Worm (Caenorhabditis elegans) whole organism, young adult: ENCODE data around the gene pho-12.

Experiments
- F33H1.4 ChIP-seq: fragments of 200-800 bp; sonication (Bioruptor generic); IDR thresholded peaks from 2 replicates; pipeline ENCODE4 v1.3.6; 2022; ENCODE audit warnings: missing genetic modification reagents, missing genetic modification characterization, missing compliant biosample characterization
- F37B4.10 ChIP-seq: fragments of 200-800 bp; sonication (Bioruptor generic); IDR thresholded peaks from 2 replicates; pipeline ENCODE4 v1.3.6; 2022; ENCODE audit warnings: missing genetic modification characterization, missing compliant biosample characterization
- F57C9.4 ChIP-seq: sonication (generic microtip); optimal IDR thresholded peaks from 2 replicates; lab custom pipeline; 2017; ENCODE audit warnings: mild to moderate bottlenecking, missing genetic modification characterization, missing compliant biosample characterization
- K11D2.4 ChIP-seq: fragments of 200-800 bp; sonication (Bioruptor generic); IDR thresholded peaks from 2 replicates; pipeline ENCODE4 v1.3.6; 2022; ENCODE audit warnings: missing genetic modification reagents, missing genetic modification characterization, missing compliant biosample characterization
- T26A5.8 ChIP-seq: sonication (generic microtip); optimal IDR thresholded peaks from 2 replicates; lab custom pipeline; 2016; ENCODE audit warnings: missing genetic modification characterization, missing compliant biosample characterization
- Y53G8AR.9 ChIP-seq: fragments of 200-800 bp; sonication (Bioruptor generic); conservative IDR thresholded peaks from 2 replicates; pipeline ENCODE4 v1.3.6; 2022; ENCODE audit warnings: missing genetic modification reagents, missing genetic modification characterization, missing compliant biosample characterization
- Y67H2A.10 ChIP-seq: fragments of 200-800 bp; sonication (Bioruptor generic); conservative IDR thresholded peaks from 2 replicates; pipeline ENCODE4 v1.3.6; 2022; ENCODE audit warnings: missing genetic modification reagents, missing genetic modification characterization, missing compliant biosample characterization
- Y95B8A.8 ChIP-seq: fragments of 200-800 bp; sonication (Bioruptor generic); IDR thresholded peaks from 2 replicates; pipeline ENCODE4 v1.3.6; 2022; ENCODE audit warnings: missing genetic modification reagents, missing genetic modification characterization, missing compliant biosample characterization
- ZK185.1 ChIP-seq: sonication (generic microtip); optimal IDR thresholded peaks from 2 replicates; lab custom pipeline; 2016; ENCODE audit warnings: mild to moderate bottlenecking, missing genetic modification characterization, missing compliant biosample characterization; ENCODE audit not compliant: poor library complexity, severe bottlenecking
- aptf-3 ChIP-seq: fragments of 200-800 bp; sonication (Bioruptor generic); IDR thresholded peaks from 2 replicates; pipeline ENCODE4 v1.3.6; 2022; ENCODE audit warnings: missing genetic modification characterization, missing compliant biosample characterization
- athp-1 ChIP-seq: sonication (generic microtip); optimal IDR thresholded peaks from 2 replicates; lab custom pipeline; 2017; ENCODE audit warnings: mild to moderate bottlenecking, missing genetic modification characterization, missing compliant biosample characterization
- attf-5 ChIP-seq: fragments of 200-800 bp; sonication (Bioruptor generic); optimal IDR thresholded peaks from 2 replicates; lab custom pipeline; 2018; ENCODE audit warnings: mild to moderate bottlenecking, missing genetic modification characterization, missing compliant biosample characterization
- bed-1 ChIP-seq: fragments of 200-800 bp; sonication (Bioruptor generic); IDR thresholded peaks from 2 replicates; pipeline ENCODE4 v1.3.6; 2022; ENCODE audit warnings: missing genetic modification reagents, missing genetic modification characterization, missing compliant biosample characterization
- bed-2 ChIP-seq: fragments of 200-800 bp; sonication (Bioruptor generic); IDR thresholded peaks from 2 replicates; pipeline ENCODE4 v1.3.6; 2022; ENCODE audit warnings: missing genetic modification reagents, missing genetic modification characterization, missing compliant biosample characterization
- ceh-27 ChIP-seq: fragments of 200-800 bp; sonication (Bioruptor generic); optimal IDR thresholded peaks from 2 replicates; lab custom pipeline; 2018; ENCODE audit warnings: mild to moderate bottlenecking, missing genetic modification characterization, moderate library complexity, missing compliant biosample characterization
- ceh-91 ChIP-seq: fragments of 200-800 bp; sonication (Bioruptor generic); IDR thresholded peaks from 2 replicates; pipeline ENCODE4 v1.3.6; 2022; ENCODE audit warnings: missing genetic modification reagents, missing genetic modification characterization, missing compliant biosample characterization
- dpff-1 ChIP-seq: sonication (generic microtip); optimal IDR thresholded peaks from 2 replicates; lab custom pipeline; 2017; ENCODE audit warnings: mild to moderate bottlenecking, missing genetic modification characterization, missing compliant biosample characterization
- egl-44 ChIP-seq: fragments of 200-800 bp; sonication (Bioruptor generic); IDR thresholded peaks from 2 replicates; pipeline ENCODE4 v1.3.6; 2022; ENCODE audit warnings: missing genetic modification reagents, missing genetic modification characterization, missing compliant biosample characterization
- gei-17 ChIP-seq: fragments of 200-800 bp; sonication (Bioruptor generic); optimal IDR thresholded peaks from 2 replicates; lab custom pipeline; 2018; ENCODE audit warnings: mild to moderate bottlenecking, missing genetic modification characterization, missing compliant biosample characterization
- hsf-1 ChIP-seq: fragments of 200-800 bp; sonication (Bioruptor generic); IDR thresholded peaks from 2 replicates; pipeline ENCODE4 v1.3.6; 2022; ENCODE audit warnings: missing genetic modification reagents, missing genetic modification characterization, missing compliant biosample characterization
- lag-1 ChIP-seq: fragments of 200-800 bp; sonication (Bioruptor generic); IDR thresholded peaks from 2 replicates; pipeline ENCODE4 v1.3.6; 2022; ENCODE audit warnings: missing genetic modification reagents, missing genetic modification characterization, missing compliant biosample characterization
- lin-40 ChIP-seq: sonication (generic microtip); optimal IDR thresholded peaks from 2 replicates; lab custom pipeline; 2016; ENCODE audit warnings: missing genetic modification characterization, mild to moderate bottlenecking, missing compliant biosample characterization, missing genotype, missing genetic modification reagents
- lin-54 ChIP-seq: fragments of 200-800 bp; sonication (Bioruptor generic); optimal IDR thresholded peaks from 2 replicates; lab custom pipeline; 2018; ENCODE audit warnings: mild to moderate bottlenecking, missing genetic modification characterization, missing compliant biosample characterization
- nfya-2 ChIP-seq: fragments of 200-800 bp; sonication (Bioruptor generic); IDR thresholded peaks from 2 replicates; pipeline ENCODE4 v1.3.6; 2022; ENCODE audit warnings: missing genetic modification reagents, missing genetic modification characterization, missing compliant biosample characterization
- nhr-179 ChIP-seq: sonication (generic microtip); optimal IDR thresholded peaks from 2 replicates; lab custom pipeline; 2016; ENCODE audit warnings: mild to moderate bottlenecking, missing genetic modification characterization, missing compliant biosample characterization
- nhr-90 ChIP-seq: sonication (generic microtip); optimal IDR thresholded peaks from 2 replicates; lab custom pipeline; 2016; ENCODE audit warnings: missing genotype, mild to moderate bottlenecking, missing genetic modification characterization, missing compliant biosample characterization
- rcor-1 ChIP-seq: fragments of 200-800 bp; sonication (Bioruptor generic); IDR thresholded peaks from 2 replicates; pipeline ENCODE4 v1.3.6; 2022; ENCODE audit warnings: missing genetic modification reagents, missing genetic modification characterization, missing compliant biosample characterization
- rec-8 ChIP-seq, 2 experiments: sonication (generic microtip); optimal IDR thresholded peaks; 2 replicates each; lab custom pipeline; 2016; ENCODE audit warnings: mild to moderate bottlenecking in 2 of 2, missing genetic modification characterization in 2 of 2, missing genetic modification reagents in 2 of 2, missing genotype in 2 of 2, missing biosample characterization in 1 of 2, missing compliant biosample characterization in 1 of 2, moderate library complexity in 1 of 2
- repo-1 ChIP-seq: sonication (generic microtip); optimal IDR thresholded peaks from 2 replicates; lab custom pipeline; 2017; ENCODE audit warnings: mild to moderate bottlenecking, missing genetic modification characterization, missing compliant biosample characterization
- rpc-1 ChIP-seq, 2 experiments: fragments of 150-350 bp in 1 of 2; sonication (generic microtip) in 1 of 2; optimal IDR thresholded peaks; 2 replicates each; lab custom pipeline; 2014 to 2018; ENCODE audit warnings: missing biosample characterization in 1 of 2, missing genetic modification characterization in 1 of 2, missing genetic modification reagents in 1 of 2, missing genotype in 1 of 2
- tbp1 ChIP-seq: fragments of 200-800 bp; sonication (Bioruptor generic); optimal IDR thresholded peaks from 2 replicates; lab custom pipeline; 2018; ENCODE audit warnings: mild to moderate bottlenecking, missing genetic modification characterization, missing compliant biosample characterization
- tlf-1 ChIP-seq: fragments of 200-800 bp; sonication (Bioruptor generic); optimal IDR thresholded peaks from 2 replicates; lab custom pipeline; 2018; ENCODE audit warnings: mild to moderate bottlenecking, missing genetic modification characterization, missing compliant biosample characterization
- unc-62 ChIP-seq: fragments of 150-350 bp; optimal IDR thresholded peaks from 2 replicates; lab custom pipeline; 2014; ENCODE audit warnings: missing biosample characterization, missing genetic modification reagents, missing genetic modification characterization
- xnd-1 ChIP-seq: sonication (generic microtip); optimal IDR thresholded peaks from 2 replicates; lab custom pipeline; 2016; ENCODE audit warnings: missing genotype, missing genetic modification reagents, missing genetic modification characterization, missing compliant biosample characterization
- zfh-2 ChIP-seq: fragments of 200-800 bp; sonication (Bioruptor generic); conservative IDR thresholded peaks from 2 replicates; pipeline ENCODE4 v1.3.6; 2022; ENCODE audit warnings: missing genetic modification reagents, missing genetic modification characterization, missing compliant biosample characterization
- zim-3 ChIP-seq: sonication (generic microtip); optimal IDR thresholded peaks from 2 replicates; lab custom pipeline; 2017; ENCODE audit warnings: mild to moderate bottlenecking, missing genetic modification characterization, moderate library complexity, missing compliant biosample characterization
- ztf-6 ChIP-seq: fragments of 200-800 bp; sonication (Bioruptor generic); IDR thresholded peaks from 2 replicates; pipeline ENCODE4 v1.3.6; 2022; ENCODE audit warnings: missing genetic modification reagents, missing genetic modification characterization, missing compliant biosample characterization

The pho-12 gene

DNA sequence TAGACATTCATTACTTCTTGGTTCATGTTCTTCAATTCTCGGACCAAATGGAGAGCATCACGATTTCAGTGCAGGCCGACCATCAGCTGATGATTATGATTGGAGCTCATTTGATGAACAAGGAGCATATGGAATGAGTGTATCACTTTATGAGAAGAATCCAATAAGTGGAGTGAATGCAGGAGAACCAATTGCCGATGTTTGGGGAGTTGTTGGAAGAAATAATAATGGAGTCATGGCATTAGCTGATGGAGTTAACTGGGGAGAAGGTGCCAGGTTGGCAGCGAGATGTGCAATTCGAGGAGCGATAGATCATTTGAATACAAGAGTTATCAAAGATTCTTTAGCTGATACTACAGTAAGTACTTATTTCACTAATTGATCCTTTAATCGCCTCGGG is 9.8 kb downstream of the pho-12 start:
- no peak for TF ChIP-seq repo-1 (tag; lab: Kevin White, UChicago)
- no peak for TF ChIP-seq hsf-1
- TF ChIP-seq F57C9.4 (tag; lab: Kevin White, UChicago), result no peak
- no peak for TF ChIP-seq gei-17
- no peak for TF ChIP-seq nfya-2 (GFP tag; lab: Robert Waterston, UW)
- TF ChIP-seq F37B4.10 (GFP tag; lab: Robert Waterston, UW), result no peak
- no peak for TF ChIP-seq tlf-1
- no peak for TF ChIP-seq nhr-90
- no peak for TF ChIP-seq K11D2.4 (GFP tag; lab: Robert Waterston, UW)
- no peak for TF ChIP-seq zim-3 (tag; lab: Kevin White, UChicago)
- no peak for TF ChIP-seq rec-8 (tag; optimal IDR thresholded peaks at IDR 0.05; lab: Kevin White, UChicago)
- TF ChIP-seq xnd-1, result no peak
- no peak for TF ChIP-seq lag-1 (GFP tag; lab: Robert Waterston, UW)
- no peak for TF ChIP-seq bed-1 (GFP tag; lab: Robert Waterston, UW)
- no peak for TF ChIP-seq rcor-1 (GFP tag; lab: Robert Waterston, UW)
- no peak for TF ChIP-seq lin-54
- no peak for TF ChIP-seq rpc-1 (optimal IDR thresholded peaks at IDR 0.05; lab: Kevin White, UChicago)
- no peak for TF ChIP-seq rpc-1 (tag; optimal IDR thresholded peaks at IDR 0.05; lab: Kevin White, UChicago)
- TF ChIP-seq athp-1, result no peak
- no peak for TF ChIP-seq F33H1.4 (GFP tag; lab: Robert Waterston, UW)

DNA sequence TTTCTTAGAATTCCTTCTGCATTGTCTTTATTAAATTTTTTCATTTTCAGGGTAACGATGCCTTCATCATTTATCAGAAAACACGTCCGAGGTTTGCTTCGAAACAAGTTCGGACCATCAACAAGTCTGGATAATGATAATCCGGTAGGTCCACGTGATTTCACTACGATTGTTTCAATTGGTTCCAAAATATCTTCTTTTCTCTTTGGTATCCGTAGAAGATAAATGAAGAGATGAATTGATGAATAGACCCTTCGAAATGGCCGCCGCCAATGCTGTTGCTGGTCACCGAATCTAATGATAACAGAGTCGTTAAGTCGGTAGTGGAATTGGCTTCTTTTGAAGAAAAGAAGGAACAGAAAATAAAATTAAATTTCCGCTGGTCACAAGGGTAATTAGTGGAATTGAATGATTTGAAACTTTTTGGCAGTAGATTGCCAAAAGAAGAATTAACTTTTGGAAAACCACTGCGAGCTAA is 10.7 kb downstream of the pho-12 start, which contains the start of gene F33G12.6:
Gene F33G12.6 (plus strand): TSS at position 51 of the 478 bp plus-strand sequence.
- no peak for TF ChIP-seq aptf-3 (GFP tag; lab: Robert Waterston, UW)
- no peak for TF ChIP-seq Y67H2A.10 (GFP tag; lab: Robert Waterston, UW)

DNA sequence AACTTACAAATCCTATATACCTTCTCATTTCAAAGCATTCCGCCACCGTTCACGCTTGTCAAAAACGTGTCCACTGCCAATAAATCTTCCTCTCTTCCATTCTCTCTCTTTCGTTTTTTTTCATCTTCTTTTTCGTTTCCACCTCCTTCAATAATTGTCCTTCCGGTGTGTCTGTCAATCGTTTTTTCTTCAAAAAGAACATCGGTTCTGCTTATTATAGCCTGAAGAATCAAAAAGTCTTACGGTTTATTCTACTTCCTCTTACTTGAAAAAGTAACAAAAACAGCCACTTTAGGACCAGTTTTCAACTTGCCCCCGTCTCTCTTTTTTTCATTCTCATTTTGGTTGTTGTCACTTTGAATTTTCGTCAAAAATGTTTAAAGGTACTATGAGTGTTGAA is 11.4 kb downstream of the pho-12 start:
- TF ChIP-seq T26A5.8, result no peak
- TF ChIP-seq dpff-1 (tag; lab: Kevin White, UChicago), result no peak
- peak; percentile 47 for TF ChIP-seq ceh-27
- TF ChIP-seq tbp1 (GFP tag; lab: Kevin White, UChicago), result no peak
- TF ChIP-seq ceh-91 (GFP tag; lab: Robert Waterston, UW), result no peak
- no peak for TF ChIP-seq F57C9.4 (tag; lab: Kevin White, UChicago)
- no peak for TF ChIP-seq tlf-1
- TF ChIP-seq lin-40 (tag; lab: Kevin White, UChicago), result peak; percentile 45
- TF ChIP-seq zfh-2 (GFP tag; lab: Robert Waterston, UW), result no peak
- TF ChIP-seq unc-62 (GFP tag; lab: Kevin White, UChicago), result peak; percentile 37

DNA sequence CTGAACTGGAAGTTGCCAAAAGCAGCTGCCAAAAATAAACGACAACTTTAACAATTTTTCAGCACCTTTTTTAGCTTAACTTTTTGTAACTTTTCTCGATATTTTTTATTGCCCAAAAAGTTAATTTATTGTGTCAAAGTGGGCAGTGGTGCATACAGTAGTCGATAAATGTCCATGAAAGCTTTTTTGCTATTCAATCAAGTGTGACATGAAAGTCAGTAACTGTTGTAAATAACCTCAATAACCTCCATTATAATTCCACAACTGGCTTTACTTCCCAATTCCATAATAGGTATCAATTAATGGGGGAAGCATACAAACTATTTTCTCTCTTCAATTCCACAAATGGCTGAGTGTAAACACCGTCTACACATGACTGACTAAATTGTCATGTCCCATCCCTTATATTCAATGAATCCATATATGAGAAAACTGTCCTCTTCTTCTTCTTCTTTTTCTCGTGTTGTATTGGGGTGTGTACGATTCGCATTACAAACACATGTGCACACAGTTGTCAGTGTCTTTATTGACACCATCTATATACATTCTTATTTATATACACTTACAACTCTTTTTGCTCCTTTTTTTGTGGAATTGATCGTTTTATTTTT is 12.3 kb downstream of the pho-12 start:
- TF ChIP-seq Y53G8AR.9, result no peak
- TF ChIP-seq ztf-6 (GFP tag; lab: Robert Waterston, UW), result no peak
- TF ChIP-seq ZK185.1 (tag; lab: Kevin White, UChicago), result no peak
- TF ChIP-seq egl-44 (GFP tag; lab: Robert Waterston, UW), result no peak
- no peak for TF ChIP-seq lin-54
- TF ChIP-seq aptf-3 (GFP tag; lab: Robert Waterston, UW), result no peak
- TF ChIP-seq attf-5 (GFP tag; lab: Kevin White, UChicago), result no peak
- no peak for TF ChIP-seq bed-2 (GFP tag; lab: Robert Waterston, UW)
- TF ChIP-seq Y95B8A.8, result no peak
- no peak for TF ChIP-seq nhr-179 (tag; lab: Kevin White, UChicago)
